Worm (Caenorhabditis elegans): ENCODE data around the gene ZC262.2.

ZC262.2 gene

DNA sequence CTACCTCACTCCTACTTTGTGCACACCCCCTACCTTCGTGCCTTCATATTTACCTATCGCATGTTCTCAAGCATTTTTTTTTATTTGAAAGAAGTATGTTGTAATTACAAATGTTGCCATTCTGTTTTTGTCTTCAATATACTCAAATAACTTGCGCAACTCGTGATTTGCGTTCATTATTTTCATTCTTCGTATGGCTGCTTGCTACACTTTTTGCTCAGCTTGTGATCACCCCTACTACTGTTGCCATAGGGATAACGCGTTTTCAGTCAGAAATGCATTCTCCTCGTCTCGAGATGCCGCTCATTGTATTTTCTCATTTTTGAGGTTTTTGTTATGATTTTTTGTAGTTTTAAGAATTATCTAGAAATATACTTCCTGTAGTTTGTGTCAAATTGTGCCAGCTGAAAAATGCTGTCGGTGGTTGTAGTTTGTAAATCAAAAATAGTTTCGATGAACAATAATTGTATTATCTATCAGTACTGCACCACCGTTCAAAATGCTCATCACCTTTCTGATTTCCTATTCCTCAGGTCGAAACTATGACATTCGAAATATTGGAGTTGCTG is 9.1 kb upstream of the ZC262.2 start, which contains the start of gene F10E9.1:
F10E9.1 (plus strand) TSS at position 519 of the 569 bp plus-strand sequence.
- TF ChIP-seq ceh-39 (tag; optimal IDR thresholded peaks at IDR 0.05) (no peak), ces-1 (GFP tag; optimal IDR thresholded peaks at IDR 0.05) (no peak), lin-32 (GFP tag; optimal IDR thresholded peaks at IDR 0.05) (no peak), elt-1 (tag; optimal IDR thresholded peaks at IDR 0.05; ENCODE audit: borderline replicate concordance, insufficient read depth) (no peak), M03D4.4 (tag; optimal IDR thresholded peaks at IDR 0.05) (no peak), sem-2 (GFP tag; optimal IDR thresholded peaks at IDR 0.05) (no peak), mab-5 (tag; optimal IDR thresholded peaks at IDR 0.05) (no peak), mep-1 (tag; optimal IDR thresholded peaks at IDR 0.05) (no peak)

- TF ChIP-seq ztf-11 (tag; optimal IDR thresholded peaks at IDR 0.05) (no peak), tbx-8 (GFP tag; optimal IDR thresholded peaks at IDR 0.05) (no peak), mab-5 (tag; optimal IDR thresholded peaks at IDR 0.05) (no peak), flh-1 (GFP tag; optimal IDR thresholded peaks at IDR 0.05) (no peak), zip-8 (tag; optimal IDR thresholded peaks at IDR 0.05) (no peak), lin-32 (GFP tag; optimal IDR thresholded peaks at IDR 0.05) (no peak), nhr-28 (tag; optimal IDR thresholded peaks at IDR 0.05) (no peak), nhr-237 (tag; optimal IDR thresholded peaks at IDR 0.05) (no peak), snpc-4 (tag; optimal IDR thresholded peaks at IDR 0.05) (no peak), elt-3 (tag; optimal IDR thresholded peaks at IDR 0.05) (no peak), elt-1 (tag; optimal IDR thresholded peaks at IDR 0.05; ENCODE audit: borderline replicate concordance, insufficient read depth) (no peak), drap-1 (GFP tag; optimal IDR thresholded peaks at IDR 0.05) (no peak), lin-13 (tag; optimal IDR thresholded peaks at IDR 0.05) (no peak), ces-1 (GFP tag; optimal IDR thresholded peaks at IDR 0.05) (no peak), lsy-2 (tag; optimal IDR thresholded peaks at IDR 0.05) (no peak), ceh-83 (GFP tag; optimal IDR thresholded peaks at IDR 0.05) (no peak), pha-4 (tag; optimal IDR thresholded peaks at IDR 0.05) (no peak), sem-2 (GFP tag; optimal IDR thresholded peaks at IDR 0.05) (no peak), unc-39 (tag; optimal IDR thresholded peaks at IDR 0.05) (no peak), nhr-2 (tag; optimal IDR thresholded peaks at IDR 0.05) (no peak)
These were observed 7.5 kb upstream of the ZC262.2 start, which contains the start of gene F10E9.12 for ce11 chrIII:8324412-8324811. Gene F10E9.12 (plus strand): TSS chrIII:8324542.

DNA sequence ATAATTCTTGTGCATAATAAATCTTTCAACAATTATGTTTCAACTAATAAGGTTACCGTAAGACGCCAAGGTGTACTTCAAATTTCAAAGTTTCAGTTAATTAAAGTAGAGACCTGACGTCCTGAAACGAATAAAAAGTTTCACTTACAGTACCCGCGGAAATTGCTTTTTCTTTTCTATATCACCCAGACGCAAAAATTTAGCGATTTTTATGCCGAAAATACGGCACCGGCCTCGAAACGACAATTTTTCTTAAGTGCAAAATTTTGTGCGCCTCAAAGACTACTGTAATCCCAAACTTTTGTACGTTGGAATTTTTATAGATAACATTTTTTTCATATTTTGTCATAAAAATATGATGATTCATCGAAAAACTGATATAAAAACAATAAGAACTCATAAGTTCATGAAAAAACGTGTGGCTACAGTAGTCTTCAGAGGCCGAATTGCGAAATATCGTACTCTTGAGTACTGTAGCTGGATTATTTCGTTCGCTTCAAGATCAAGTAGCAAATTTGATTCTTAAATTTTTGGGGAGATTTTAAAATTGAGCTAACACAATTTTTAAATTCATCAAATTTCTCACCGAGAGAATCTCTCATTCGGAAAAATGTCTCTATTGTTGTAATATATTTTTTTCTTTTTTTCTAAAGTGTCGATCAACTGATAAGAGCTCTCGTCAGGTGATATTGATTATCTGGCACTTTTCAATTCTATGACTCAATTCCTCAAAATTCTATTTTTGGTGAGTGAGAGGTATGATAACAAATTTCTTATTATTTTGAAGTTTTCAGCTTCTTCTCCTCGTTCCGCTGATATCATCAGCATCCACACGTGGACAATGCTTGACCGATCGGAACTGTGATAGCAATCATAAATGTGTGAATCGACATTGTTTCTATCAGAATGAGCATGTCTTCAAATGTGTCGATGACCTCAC is 6.0 kb upstream of the ZC262.2 start, which contains the start of gene ZC262.13:
ZC262.13 (plus strand) TSS at position 641 of the 940 bp plus-strand sequence.
- TF ChIP-seq snpc-4 (tag; optimal IDR thresholded peaks at IDR 0.05) (no peak), tbx-8 (GFP tag; optimal IDR thresholded peaks at IDR 0.05) (no peak), zip-8 (tag; optimal IDR thresholded peaks at IDR 0.05) (no peak), sem-2 (GFP tag; optimal IDR thresholded peaks at IDR 0.05) (no peak), cnd-1 (tag; optimal IDR thresholded peaks at IDR 0.05) (no peak), mls-2 (tag; optimal IDR thresholded peaks at IDR 0.05) (no peak), ztf-11 (tag; optimal IDR thresholded peaks at IDR 0.05) (no peak), ceh-39 (tag; optimal IDR thresholded peaks at IDR 0.05) (no peak), drap-1 (GFP tag; optimal IDR thresholded peaks at IDR 0.05) (no peak), hlh-1 (tag; optimal IDR thresholded peaks at IDR 0.05) (no peak)

DNA sequence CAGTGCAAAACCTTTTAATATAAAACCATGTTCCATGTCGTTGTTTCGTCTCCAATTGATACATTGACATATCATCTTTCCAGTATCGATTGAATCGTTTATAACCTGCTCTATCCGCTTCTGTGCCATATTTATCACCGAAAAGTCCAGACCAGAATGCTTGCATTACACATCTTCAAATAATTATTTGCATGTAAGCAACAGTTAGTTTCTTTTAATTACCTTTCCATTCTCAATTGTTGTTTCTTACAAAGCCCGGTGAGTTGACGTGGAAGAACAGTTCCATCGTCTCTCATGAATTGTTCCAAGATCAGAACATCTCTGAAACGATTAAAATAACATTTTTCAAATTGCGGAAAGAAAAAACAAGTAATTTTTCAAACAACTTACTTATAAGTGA is 651 bp upstream of the ZC262.2 start, which contains the start of gene iglr-2:
iglr-2 (minus strand) TSS at position 101 of the 400 bp plus-strand sequence.
- TF ChIP-seq ham-2 (GFP tag; optimal IDR thresholded peaks at IDR 0.05) = no peak
- TF ChIP-seq mab-5 (tag; optimal IDR thresholded peaks at IDR 0.05) = no peak
- TF ChIP-seq pha-4 (tag; optimal IDR thresholded peaks at IDR 0.05) = no peak
- TF ChIP-seq sem-2 (GFP tag; optimal IDR thresholded peaks at IDR 0.05) = no peak

DNA sequence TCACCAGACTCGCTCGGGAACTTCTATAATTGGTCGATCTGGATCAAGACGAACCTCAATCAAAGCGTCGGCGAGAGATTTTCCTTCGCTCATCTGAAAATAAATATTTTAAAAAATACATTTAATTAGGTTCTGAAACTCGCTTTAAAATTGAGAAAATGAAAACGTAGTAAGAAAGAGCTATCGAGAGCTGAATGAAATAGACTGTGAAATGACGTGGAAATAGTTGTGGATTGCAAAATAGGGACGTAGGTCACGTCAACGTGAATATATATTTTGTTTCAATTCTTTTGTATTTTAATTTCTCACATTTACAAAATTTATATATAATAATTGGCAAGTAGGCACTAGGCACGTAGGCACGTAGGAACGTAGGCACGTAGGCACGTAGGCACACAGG is 2.6 kb downstream of the ZC262.2 start, which contains the start of gene ZC262.4:
ZC262.4 (minus strand) TSS at position 101 of the 400 bp plus-strand sequence.
- TF ChIP-seq lin-32 (GFP tag; optimal IDR thresholded peaks at IDR 0.05) = no peak
- TF ChIP-seq zip-8 (tag; optimal IDR thresholded peaks at IDR 0.05) = no peak
- TF ChIP-seq sem-2 (GFP tag; optimal IDR thresholded peaks at IDR 0.05) = no peak
- TF ChIP-seq elt-3 (tag; optimal IDR thresholded peaks at IDR 0.05) = no peak
- no peak for TF ChIP-seq lsy-2 (tag; optimal IDR thresholded peaks at IDR 0.05)
- TF ChIP-seq tbx-8 (GFP tag; optimal IDR thresholded peaks at IDR 0.05) = no peak
- TF ChIP-seq ztf-11 (tag; optimal IDR thresholded peaks at IDR 0.05) = no peak
- no peak for TF ChIP-seq lin-13 (tag; optimal IDR thresholded peaks at IDR 0.05)
- no peak for TF ChIP-seq unc-62 (GFP tag; optimal IDR thresholded peaks at IDR 0.05)
- no peak for TF ChIP-seq nhr-76 (tag; optimal IDR thresholded peaks at IDR 0.05)
- TF ChIP-seq ceh-83 (GFP tag; optimal IDR thresholded peaks at IDR 0.05) = no peak
- TF ChIP-seq ham-2 (GFP tag; optimal IDR thresholded peaks at IDR 0.05) = no peak
- no peak for TF ChIP-seq mls-2 (tag; optimal IDR thresholded peaks at IDR 0.05)
- TF ChIP-seq blmp-1 (tag; optimal IDR thresholded peaks at IDR 0.05) = no peak
- no peak for TF ChIP-seq sptf-1 (tag; optimal IDR thresholded peaks at IDR 0.05)
